Fruit fly (Drosophila melanogaster) ovary, adult (tissue): ENCODE results near the gene dsx.

ENCODE experiments used
- CG17801 ChIP-seq: fragments of 200-800 bp; optimal IDR thresholded peaks from 2 replicates; lab custom pipeline; 2019; ENCODE audit warnings: missing biosample characterization, mild to moderate bottlenecking, missing genetic modification characterization, moderate library complexity; ENCODE audit not compliant: partially characterized antibody

The dsx gene

dm6 chr3R:7990257-7990656, 23.0 kb upstream of the dsx start:
- no peak for TF ChIP-seq CG17801 (GFP tag; lab: Kevin White, UChicago)

- TF ChIP-seq CG17801 (GFP tag; lab: Kevin White, UChicago) = no peak
Observed at dm6 chr3R:7981396-7981795, 14.2 kb upstream of the dsx start.

dm6 chr3R:7980222-7980621, 13.0 kb upstream of the dsx start, which contains the start of gene Sfp84E:
Gene Sfp84E (minus strand): TSS chr3R:7980322.
- TF ChIP-seq CG17801 (GFP tag; lab: Kevin White, UChicago) = no peak

- no peak for TF ChIP-seq CG17801 (GFP tag; lab: Kevin White, UChicago)
Observed at dm6 chr3R:7978379-7979009, 11.3 kb upstream of the dsx start, which contains the start of the genes CD98hc and Os-C. Gene CD98hc (minus strand): TSS chr3R:7978428. Gene Os-C (plus strand): TSS chr3R:7978959.

dm6 chr3R:7977011-7977925, 10.1 kb upstream of the dsx start:
- TF ChIP-seq CG17801 (GFP tag; lab: Kevin White, UChicago) = peak; percentile 32

- TF ChIP-seq CG17801 (GFP tag; lab: Kevin White, UChicago) = no peak
Observed at dm6 chr3R:7973049-7973448, 5.8 kb upstream of the dsx start.

- no peak for TF ChIP-seq CG17801 (GFP tag; lab: Kevin White, UChicago)
Observed at dm6 chr3R:7972179-7972578, 5.0 kb upstream of the dsx start.

dm6 chr3R:7970640-7971039, 3.4 kb upstream of the dsx start:
- no peak for TF ChIP-seq CG17801 (GFP tag; lab: Kevin White, UChicago)

dm6 chr3R:7969702-7970175, 2.5 kb upstream of the dsx start:
- TF ChIP-seq CG17801 (GFP tag; lab: Kevin White, UChicago) = no peak

dm6 chr3R:7968958-7969701, 1.9 kb upstream of the dsx start:
- TF ChIP-seq CG17801 (GFP tag; lab: Kevin White, UChicago) = no peak

dm6 chr3R:7967801-7968200, 593 bp upstream of the dsx start:
- peak; percentile 18 for TF ChIP-seq CG17801 (GFP tag; lab: Kevin White, UChicago)

- TF ChIP-seq CG17801 (GFP tag; lab: Kevin White, UChicago) = no peak
Observed at dm6 chr3R:7966544-7967264, 504 bp downstream of the dsx start.

- no peak for TF ChIP-seq CG17801 (GFP tag; lab: Kevin White, UChicago)
Observed at dm6 chr3R:7964751-7965319, 2.4 kb downstream of the dsx start.
